Worm (Caenorhabditis elegans) whole organism, mixed stage, embryonic: ENCODE data around the gene F28A12.10.

Experiments used
- ces-1 ChIP-seq: fragments of 150-350 bp; optimal IDR thresholded peaks from 2 replicates; lab custom pipeline; 2014; ENCODE audit warnings: missing biosample characterization, missing genetic modification reagents, missing genetic modification characterization
- lsy-2 ChIP-seq: fragments of 150-350 bp; optimal IDR thresholded peaks from 2 replicates; lab custom pipeline; 2014; ENCODE audit warnings: missing biosample characterization, missing genetic modification characterization
- nhr-28 ChIP-seq: fragments of 150-350 bp; optimal IDR thresholded peaks from 2 replicates; lab custom pipeline; 2014; ENCODE audit warnings: missing biosample characterization, missing genetic modification characterization
- nhr-76 ChIP-seq: sonication (generic microtip); optimal IDR thresholded peaks from 2 replicates; lab custom pipeline; 2017; ENCODE audit warnings: missing biosample characterization, missing genetic modification characterization
- pha-4 ChIP-seq: fragments of 150-350 bp; optimal IDR thresholded peaks from 2 replicates; lab custom pipeline; 2018; ENCODE audit warnings: missing biosample characterization, missing genetic modification reagents, missing genetic modification characterization
- unc-62 ChIP-seq: fragments of 150-350 bp; optimal IDR thresholded peaks from 2 replicates; lab custom pipeline; 2014; ENCODE audit warnings: missing biosample characterization, missing genetic modification reagents, missing genetic modification characterization

ce11 chrV:8632788-8633187, 4.8 kb downstream of the F28A12.10 start:
- TF ChIP-seq unc-62 (GFP tag; lab: Kevin White, UChicago) (no peak), pha-4 (tag; lab: Kevin White, UChicago) (no peak), lsy-2 (tag; lab: Kevin White, UChicago) (no peak), ces-1 (no peak), nhr-28 (tag; lab: Kevin White, UChicago) (no peak), nhr-76 (tag; lab: Kevin White, UChicago) (no peak)
